Fruit fly (Drosophila melanogaster): ENCODE measurements around the gene Trmt61.
A peak's percentile ranks its signal among the peaks of the same experiment; 100 is the strongest.

The Trmt61 gene

DNA sequence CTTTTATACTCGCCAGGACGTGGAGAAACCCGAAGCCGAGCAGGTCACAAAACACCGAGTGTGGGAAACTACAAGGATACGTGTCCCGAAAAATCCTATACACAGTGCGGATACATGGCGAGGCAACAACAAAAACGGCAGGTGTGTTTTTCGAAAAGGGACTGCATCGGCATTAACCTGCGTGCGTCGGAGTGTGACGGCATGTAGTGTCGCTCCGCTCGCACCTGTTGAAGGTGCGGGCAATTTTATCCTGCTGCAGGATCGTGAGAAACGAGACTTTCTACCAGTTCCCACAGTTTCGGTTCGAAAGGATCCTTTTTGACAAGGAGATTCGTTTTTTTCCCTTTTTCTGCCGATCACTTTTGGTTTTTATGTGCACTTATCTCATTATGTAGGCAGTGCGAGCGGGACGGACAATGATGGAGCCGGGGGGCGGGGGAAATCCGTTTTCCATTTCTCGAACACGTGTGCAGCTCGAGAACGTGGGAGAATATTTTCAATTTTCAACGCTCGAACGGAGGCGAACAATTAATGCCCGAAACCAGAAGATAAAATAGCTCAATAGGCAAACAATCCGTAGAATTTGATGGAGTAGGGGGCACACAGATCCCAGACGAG, 34.6 kb upstream of the Trmt61 start:
- no peak for TF ChIP-seq noc (tag; optimal IDR thresholded peaks at IDR 0.05)

DNA sequence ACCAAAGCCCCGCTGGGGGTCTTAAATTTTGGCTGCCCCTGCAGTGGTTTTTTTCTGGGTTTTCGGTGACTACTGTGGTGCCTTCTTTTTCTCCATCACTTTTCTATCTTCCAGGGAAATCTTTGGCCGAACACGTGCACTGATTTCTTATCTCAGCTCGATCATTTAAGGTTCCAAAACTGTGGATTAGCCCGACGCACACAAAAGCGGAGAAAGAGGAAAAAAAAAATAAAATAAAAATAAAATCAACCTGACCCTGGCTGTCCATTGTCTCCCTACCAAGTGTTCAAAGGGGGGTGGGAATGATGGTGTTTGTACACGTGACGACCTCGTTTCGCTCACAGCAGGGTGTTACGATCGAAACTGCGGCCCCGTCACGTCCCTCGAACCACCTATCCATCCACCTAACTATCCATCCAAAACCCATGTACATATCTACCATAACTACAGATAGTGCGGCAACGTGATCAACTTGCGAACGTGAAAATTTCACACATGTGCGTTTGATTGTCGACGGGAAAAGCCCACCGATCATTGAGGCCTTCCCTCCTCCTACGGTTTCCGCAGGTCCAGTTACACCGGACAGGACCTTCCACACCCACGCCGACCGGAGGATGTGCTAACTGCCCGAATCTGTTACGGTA, 32.5 kb upstream of the Trmt61 start:
- TF ChIP-seq noc (tag; optimal IDR thresholded peaks at IDR 0.05) = no peak

DNA sequence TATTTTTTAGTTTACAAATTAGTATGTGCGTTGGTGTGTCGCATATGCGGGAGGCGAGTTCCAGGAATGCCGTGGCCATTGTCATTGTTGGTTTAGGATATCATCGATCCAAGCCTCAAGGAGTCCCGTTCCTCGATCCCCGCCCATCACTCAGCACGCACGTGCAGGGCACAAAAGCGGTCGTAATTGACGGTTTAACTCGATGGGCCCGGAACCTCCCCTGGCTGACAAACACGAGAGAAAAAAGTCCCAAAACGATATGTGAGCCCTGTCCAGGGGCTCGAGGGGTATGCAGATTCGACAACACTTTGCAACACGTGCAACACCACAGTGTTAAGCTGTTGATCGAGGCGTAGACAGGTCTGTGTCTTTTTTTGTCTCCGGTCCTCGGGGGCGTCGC, 31.4 kb upstream of the Trmt61 start:
- no peak for TF ChIP-seq noc (tag; optimal IDR thresholded peaks at IDR 0.05)

DNA sequence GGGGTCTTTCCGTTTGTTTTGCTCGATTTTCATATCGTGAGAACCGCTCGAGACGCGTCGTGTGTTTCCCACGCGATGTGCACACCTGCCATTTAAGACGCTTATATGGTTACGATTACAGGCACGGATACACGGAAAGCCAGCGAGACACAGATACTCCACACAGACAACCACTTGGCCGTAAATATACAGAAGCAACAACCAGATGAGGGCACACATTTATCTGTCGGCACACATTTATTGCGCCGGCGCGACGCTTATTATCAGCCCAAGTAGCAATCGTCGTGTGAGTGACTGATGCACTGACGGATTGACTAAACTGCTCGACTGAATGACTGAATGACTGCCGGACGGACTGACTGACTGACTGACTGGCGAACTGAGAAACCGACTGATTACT, 28.7 kb upstream of the Trmt61 start:
- no peak for TF ChIP-seq noc (tag; optimal IDR thresholded peaks at IDR 0.05)

DNA sequence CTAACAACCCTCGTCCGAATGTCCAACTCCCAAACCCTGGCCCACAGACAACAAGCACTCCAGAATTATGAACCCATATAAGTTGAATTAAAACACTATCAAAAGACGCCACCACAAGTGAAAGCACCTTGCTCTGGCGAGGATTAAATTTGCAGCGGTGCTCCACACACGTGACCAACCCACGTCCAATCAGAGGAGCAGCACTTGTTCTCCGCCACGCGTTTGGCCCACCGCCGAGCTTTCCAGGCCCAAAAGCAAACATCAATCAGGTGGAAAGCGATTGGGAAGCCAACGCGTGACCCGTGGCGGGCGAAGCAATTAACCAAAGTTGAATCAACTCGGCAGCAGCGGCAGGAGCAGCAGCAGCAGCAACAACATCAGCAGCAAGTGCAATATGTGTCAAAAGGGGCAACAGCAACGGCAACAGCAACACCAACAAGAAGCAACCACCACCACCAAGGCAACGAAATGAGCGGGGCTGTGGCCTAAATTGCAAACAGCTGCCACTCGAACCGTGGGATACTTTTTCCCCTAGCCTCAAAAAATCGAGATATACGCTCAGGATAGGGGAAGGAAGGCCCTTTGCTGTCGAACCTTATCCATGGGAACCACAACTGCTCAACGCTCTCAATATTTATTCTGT, 27.2 kb upstream of the Trmt61 start:
- TF ChIP-seq noc (tag; optimal IDR thresholded peaks at IDR 0.05) = no peak

DNA sequence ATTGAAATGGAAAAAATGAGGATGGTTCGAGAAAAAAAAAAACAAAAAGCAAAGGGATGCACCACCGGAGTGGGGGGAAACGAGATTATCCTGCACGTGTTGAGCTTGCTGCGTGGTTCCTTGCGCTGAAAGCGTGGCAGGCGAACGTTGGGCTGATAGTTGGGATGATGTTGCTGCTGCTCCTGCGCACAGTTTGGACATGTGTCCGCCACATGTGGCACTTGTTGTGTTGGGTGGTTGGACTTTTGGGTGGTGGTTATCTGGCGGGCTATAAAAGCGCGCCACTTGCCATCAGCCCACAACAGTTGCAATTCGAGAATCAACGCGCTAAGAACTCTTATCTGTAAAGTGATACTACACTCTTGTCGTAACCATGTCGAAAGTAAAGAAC, 26.7 kb upstream of the Trmt61 start:
- no peak for TF ChIP-seq noc (tag; optimal IDR thresholded peaks at IDR 0.05)

DNA sequence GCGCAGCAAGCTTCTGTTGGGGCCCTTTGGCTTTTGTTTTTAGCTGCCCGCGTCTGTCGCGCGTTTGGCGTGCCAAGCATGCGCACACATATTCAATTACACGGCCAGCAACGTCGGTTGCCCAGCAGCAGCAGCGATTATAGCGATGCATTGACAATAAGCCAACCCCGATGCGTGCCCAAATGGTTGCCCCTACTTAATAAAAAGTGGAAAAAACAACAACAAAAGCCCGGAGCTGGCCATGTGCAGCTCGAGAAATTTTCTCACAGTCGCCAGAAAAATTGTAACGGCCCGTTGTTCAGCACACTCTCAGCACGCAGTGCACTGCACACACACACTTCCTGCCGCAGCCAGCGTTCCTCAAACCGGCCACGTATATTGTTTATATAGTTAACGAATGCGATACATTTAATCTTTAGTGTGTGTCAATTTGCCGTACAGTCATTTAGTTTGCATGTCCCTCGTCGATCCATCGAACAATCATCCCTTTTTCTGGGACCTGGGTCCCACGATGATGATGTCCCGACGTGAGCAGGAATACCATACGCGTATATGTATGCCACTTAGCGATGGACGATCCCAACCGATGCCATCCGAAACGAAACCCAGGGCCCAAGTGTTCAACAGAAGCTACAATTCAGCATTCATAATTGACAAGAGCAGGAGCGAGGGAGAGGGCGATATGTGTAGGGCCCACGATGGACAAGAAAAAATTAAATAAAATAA, 24.5 kb upstream of the Trmt61 start:
- TF ChIP-seq noc (tag; optimal IDR thresholded peaks at IDR 0.05) = no peak

DNA sequence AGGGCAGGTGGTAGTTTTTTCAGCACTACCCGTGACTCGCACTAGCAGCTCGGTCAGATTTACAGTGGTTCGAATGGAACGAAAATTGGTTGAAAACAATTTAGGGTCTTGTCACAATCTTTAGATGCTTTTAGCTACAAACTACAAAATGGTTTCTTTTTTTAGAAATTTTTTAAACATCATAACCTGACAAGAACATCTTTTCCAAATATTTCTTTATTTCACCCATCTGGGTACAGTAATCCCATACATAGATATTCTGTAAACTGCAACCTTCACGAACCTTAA, 24.0 kb upstream of the Trmt61 start:
- no peak for TF ChIP-seq noc (tag; optimal IDR thresholded peaks at IDR 0.05)

DNA sequence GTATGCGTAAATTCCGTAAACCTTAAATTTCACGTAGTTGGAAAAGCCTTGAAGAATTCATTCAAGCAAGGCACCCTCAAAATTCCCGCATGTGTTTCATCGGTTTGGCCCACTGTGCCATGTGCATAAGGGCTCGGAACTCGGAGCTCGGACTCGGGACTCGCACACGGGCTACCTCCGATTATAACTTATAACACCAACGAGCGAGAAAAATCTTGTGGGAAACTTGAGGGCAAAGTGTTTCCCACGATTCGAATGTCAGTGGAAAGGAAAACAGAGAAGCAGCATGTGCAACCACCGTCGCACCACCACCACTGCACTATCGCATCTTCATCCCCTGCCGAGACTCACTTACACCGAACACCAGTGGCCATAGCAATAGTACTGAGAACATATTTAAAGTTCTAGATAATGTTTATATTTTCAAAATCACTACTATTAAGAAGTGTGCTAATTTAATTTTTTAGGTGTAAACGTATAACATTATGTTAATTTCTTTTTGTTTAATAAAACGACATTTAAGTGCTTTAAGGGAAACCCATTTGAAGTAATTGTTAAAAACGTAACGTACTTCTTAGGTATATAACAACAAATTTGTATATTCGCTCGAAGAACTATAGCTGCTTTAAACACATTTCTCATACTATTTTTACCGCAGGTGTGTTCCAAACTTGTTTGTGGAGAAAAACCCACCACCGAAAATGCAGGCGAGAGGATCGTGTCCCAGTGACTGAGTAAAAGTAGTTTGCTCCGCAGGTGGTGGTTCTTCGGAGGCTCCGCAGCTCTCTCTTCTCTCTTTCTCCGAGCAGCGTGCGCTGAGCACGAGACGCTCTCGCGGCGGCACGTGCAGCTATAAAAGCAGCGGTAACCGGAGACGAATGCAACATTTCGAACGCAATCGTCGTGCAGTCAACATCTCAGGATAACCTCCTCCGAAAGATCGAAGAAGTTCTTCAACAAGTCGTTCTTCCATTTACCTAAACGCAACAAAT, 22.8 kb upstream of the Trmt61 start:
- peak; percentile 13 for TF ChIP-seq noc (tag; optimal IDR thresholded peaks at IDR 0.05)

DNA sequence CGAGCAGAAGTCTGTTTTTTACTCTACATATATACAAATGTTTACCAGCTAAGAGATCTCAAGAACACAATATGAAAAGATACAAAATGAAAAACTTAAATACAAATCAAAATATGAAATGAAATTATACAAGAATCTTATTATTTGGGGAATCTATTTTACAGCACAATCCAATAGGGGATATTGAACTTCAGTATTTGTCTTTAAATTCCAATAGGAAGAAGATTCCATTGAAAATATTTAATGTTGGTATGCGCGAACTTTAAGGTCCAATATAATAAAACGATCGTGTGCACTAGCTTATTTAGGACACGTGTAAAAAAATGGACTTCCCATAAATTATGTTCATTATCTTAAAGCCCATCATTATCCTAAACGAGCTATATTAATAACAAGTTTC, 21.4 kb upstream of the Trmt61 start:
- no peak for TF ChIP-seq noc (tag; optimal IDR thresholded peaks at IDR 0.05)

DNA sequence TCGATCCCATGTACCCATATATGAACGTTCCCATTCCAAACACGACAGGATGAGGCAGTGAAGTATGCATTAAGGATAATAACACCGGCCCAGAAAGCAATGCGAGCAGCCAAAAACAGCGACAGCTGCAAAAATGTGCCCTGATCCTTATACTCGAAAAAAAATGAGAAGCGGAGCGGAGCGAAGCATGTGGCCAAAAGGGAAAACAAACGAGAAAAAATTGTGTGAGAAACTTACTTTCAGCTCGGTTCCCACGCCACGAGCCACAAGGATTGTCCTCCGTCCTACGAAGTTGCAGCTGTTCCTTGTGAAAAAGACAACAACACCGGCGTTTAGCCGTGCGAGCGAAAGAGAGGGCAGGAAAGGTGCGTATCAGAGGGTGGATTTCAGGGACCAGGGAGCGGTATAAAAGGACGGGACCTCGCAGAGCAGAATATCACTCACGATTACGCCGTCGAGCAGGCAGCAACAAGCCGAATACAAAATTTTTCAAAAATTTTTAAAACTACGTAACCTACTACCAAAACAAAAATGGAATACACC, 19.4 kb upstream of the Trmt61 start:
- TF ChIP-seq noc (tag; optimal IDR thresholded peaks at IDR 0.05) = no peak

DNA sequence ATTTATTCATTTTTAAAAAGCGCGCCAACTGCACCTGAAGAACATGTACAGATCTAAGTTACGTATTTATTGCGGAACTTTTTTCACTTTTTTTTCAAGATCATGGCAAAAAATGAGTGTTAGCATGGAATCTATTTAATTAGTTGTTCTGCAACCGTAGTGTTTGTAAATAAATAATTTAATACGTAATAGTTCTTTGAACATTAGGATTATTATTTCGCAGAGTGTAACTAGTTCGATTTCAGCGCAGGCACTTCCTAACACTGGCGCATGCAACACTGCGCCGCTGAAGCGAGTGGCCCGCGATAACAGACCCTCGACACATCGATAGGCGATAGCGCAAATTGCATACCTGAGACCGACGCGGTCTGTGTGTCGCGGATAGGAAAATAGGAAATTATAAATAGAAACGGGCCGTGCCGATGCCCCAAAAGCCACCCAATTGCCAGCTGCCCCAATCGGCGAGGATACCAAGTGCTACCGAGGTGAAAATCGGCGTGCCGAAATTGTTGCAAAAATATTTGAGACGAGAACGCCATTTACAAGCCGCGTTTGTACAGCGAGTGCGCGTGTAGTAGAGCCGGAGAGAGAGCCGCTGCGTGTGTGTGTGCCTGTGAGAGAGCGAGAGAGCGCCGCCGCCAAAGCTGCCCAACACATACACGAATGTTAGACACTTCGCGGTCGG, 17.7 kb upstream of the Trmt61 start, which contains the start of gene gro:
TSS of gene gro (plus strand) at position 320 of the 685 bp plus-strand sequence.
- TF ChIP-seq noc (tag; optimal IDR thresholded peaks at IDR 0.05) = no peak

DNA sequence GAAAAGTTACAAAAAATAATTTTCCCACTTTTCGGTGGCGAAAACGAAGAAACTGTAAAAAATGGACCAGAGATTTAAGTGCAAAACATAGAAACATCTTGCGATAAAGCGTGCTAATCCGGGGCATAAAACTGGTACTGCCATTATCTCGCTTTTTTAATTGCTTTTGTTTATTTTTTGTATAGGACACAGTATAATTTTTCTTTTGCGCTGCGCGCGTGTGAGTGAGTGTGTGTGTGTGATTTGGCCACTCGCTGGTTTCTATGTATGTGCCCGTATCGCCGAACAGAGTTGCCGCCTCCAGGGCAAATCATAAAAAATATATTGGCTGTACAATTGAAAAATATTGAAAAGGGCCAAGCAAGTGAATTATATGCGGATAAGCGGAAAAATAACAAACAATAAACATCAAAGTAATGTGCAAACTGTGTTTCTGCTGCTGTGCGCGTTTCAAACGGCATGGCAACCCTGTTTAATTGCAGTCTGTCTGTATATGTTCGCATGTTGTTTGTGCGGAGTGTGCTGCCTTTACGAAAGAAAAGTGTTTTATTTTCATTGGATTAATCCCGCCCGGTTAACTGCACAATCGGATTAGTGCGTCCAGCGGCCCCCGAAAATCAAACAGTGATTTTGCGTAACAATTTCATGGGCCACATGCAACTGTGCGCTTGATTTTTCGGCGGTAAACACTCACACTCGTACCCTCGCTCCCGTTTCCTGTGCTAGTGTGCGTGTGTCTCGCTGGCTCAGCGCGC, 17.0 kb upstream of the Trmt61 start:
- TF ChIP-seq noc (tag; optimal IDR thresholded peaks at IDR 0.05) = peak; percentile 95

Measured in whole organism, larva.